Fruit fly (Drosophila melanogaster) whole organism, embryonic: Measurements from ENCODE around the gene CG1998.
A peak's percentile ranks its signal among the peaks of the same experiment; 100 is the strongest.

ENCODE experiments used
- Aef1 ChIP-seq: fragments of 200-800 bp; sonication (Bioruptor generic); IDR thresholded peaks from 3 replicates; pipeline ENCODE4 v1.3.6; 2022; ENCODE audit warnings: missing biosample characterization, missing genetic modification characterization
- Antp ChIP-seq: fragments of 200-800 bp; sonication (Bioruptor generic); optimal IDR thresholded peaks from 3 replicates; lab custom pipeline; 2016; ENCODE audit warnings: missing biosample characterization, missing genetic modification characterization
- Atf3 ChIP-seq: fragments of 200-800 bp; sonication (Bioruptor generic); optimal IDR thresholded peaks from 3 replicates; lab custom pipeline; 2016; ENCODE audit warnings: missing biosample characterization, missing genetic modification characterization
- Awh ChIP-seq: fragments of 200-800 bp; sonication (Bioruptor generic); IDR thresholded peaks from 2 replicates; pipeline ENCODE4, ENCODE4 v1.3.6; 2022; ENCODE audit warnings: missing biosample characterization, missing genetic modification characterization
- B-H2 ChIP-seq: fragments of 200-800 bp; sonication (Bioruptor generic); optimal IDR thresholded peaks from 2 replicates; lab custom pipeline; 2018; ENCODE audit warnings: missing biosample characterization, mild to moderate bottlenecking, missing genetic modification characterization
- CG10366 ChIP-seq: fragments of 200-800 bp; sonication (Bioruptor generic); IDR thresholded peaks from 2 replicates; pipeline ENCODE4 v1.3.6; 2022; ENCODE audit warnings: missing biosample characterization, missing genetic modification characterization
- CG10462 ChIP-seq: fragments of 200-800 bp; sonication (Bioruptor generic); optimal IDR thresholded peaks from 2 replicates; lab custom pipeline; 2016; ENCODE audit warnings: missing biosample characterization, missing genetic modification characterization
- CG10543 ChIP-seq: fragments of 200-800 bp; sonication (Bioruptor generic); optimal IDR thresholded peaks from 3 replicates; lab custom pipeline; 2017; ENCODE audit warnings: missing biosample characterization, mild to moderate bottlenecking, missing genetic modification characterization, moderate library complexity
- CG11696 ChIP-seq: fragments of 200-800 bp; sonication (Bioruptor generic); IDR thresholded peaks from 2 replicates; pipeline ENCODE4 v1.3.6; 2022; ENCODE audit warnings: missing biosample characterization, missing genetic modification characterization
- CG12071 ChIP-seq: fragments of 200-800 bp; sonication (Bioruptor generic); optimal IDR thresholded peaks from 3 replicates; lab custom pipeline; 2018; ENCODE audit warnings: missing biosample characterization, mild to moderate bottlenecking, missing genetic modification characterization
- CG13296 ChIP-seq: fragments of 200-800 bp; sonication (Bioruptor generic); optimal IDR thresholded peaks from 3 replicates; lab custom pipeline; 2018; ENCODE audit warnings: missing biosample characterization, mild to moderate bottlenecking, missing genetic modification characterization
- CG15601 ChIP-seq: fragments of 200-800 bp; sonication (Bioruptor generic); optimal IDR thresholded peaks from 3 replicates; lab custom pipeline; 2019; ENCODE audit warnings: missing biosample characterization, mild to moderate bottlenecking, missing genetic modification characterization, moderate library complexity
- CG17361 ChIP-seq: fragments of 200-800 bp; sonication (Bioruptor generic); IDR thresholded peaks from 3 replicates; pipeline ENCODE4 v1.3.6; 2022; ENCODE audit warnings: missing biosample characterization, missing genetic modification characterization
- CG18619 ChIP-seq: fragments of 200-800 bp; sonication (Bioruptor generic); optimal IDR thresholded peaks from 3 replicates; lab custom pipeline; 2017; ENCODE audit warnings: missing biosample characterization, mild to moderate bottlenecking, missing genetic modification characterization
- CG2199 ChIP-seq: fragments of 200-800 bp; sonication (Bioruptor generic); IDR thresholded peaks from 3 replicates; pipeline ENCODE4 v1.3.6; 2022; ENCODE audit warnings: missing biosample characterization, missing genetic modification characterization
- CG30020 ChIP-seq: fragments of 200-800 bp; optimal IDR thresholded peaks from 2 replicates; lab custom pipeline; 2019; ENCODE audit warnings: missing biosample characterization, mild to moderate bottlenecking, missing genetic modification characterization, moderate library complexity
- CG34376 ChIP-seq: fragments of 200-800 bp; sonication (Bioruptor generic); optimal IDR thresholded peaks from 2 replicates; lab custom pipeline; 2018; ENCODE audit warnings: missing biosample characterization, mild to moderate bottlenecking, missing genetic modification characterization
- CG6689 ChIP-seq: fragments of 200-800 bp; sonication (Bioruptor generic); IDR thresholded peaks from 2 replicates; pipeline ENCODE4 v1.3.6; 2022; ENCODE audit warnings: missing biosample characterization, missing genetic modification characterization
- CG6791 ChIP-seq: fragments of 200-800 bp; sonication (Bioruptor generic); IDR thresholded peaks from 3 replicates; pipeline ENCODE4 v1.3.6; 2022; ENCODE audit warnings: missing biosample characterization, missing genetic modification characterization; ENCODE audit not compliant: partially characterized antibody
- CG7271 ChIP-seq: fragments of 200-800 bp; sonication (Bioruptor generic); optimal IDR thresholded peaks from 2 replicates; lab custom pipeline; 2018; ENCODE audit warnings: missing biosample characterization, mild to moderate bottlenecking, missing genetic modification characterization, moderate library complexity
- Dbx ChIP-seq: fragments of 200-800 bp; sonication (Bioruptor generic); IDR thresholded peaks from 3 replicates; pipeline ENCODE4 v1.3.6; 2022; ENCODE audit warnings: missing biosample characterization, missing genetic modification characterization
- Dip2 ChIP-seq: fragments of 200-800 bp; sonication (Bioruptor generic); IDR thresholded peaks from 2 replicates; pipeline ENCODE4 v1.3.6; 2022; ENCODE audit warnings: missing biosample characterization, missing genetic modification characterization
- ERR ChIP-seq: fragments of 200-800 bp; sonication (Bioruptor generic); optimal IDR thresholded peaks from 2 replicates; lab custom pipeline; 2016; ENCODE audit warnings: missing biosample characterization, missing genetic modification characterization
- GATAe ChIP-seq: fragments of 200-800 bp; sonication (Bioruptor generic); conservative IDR thresholded peaks from 2 replicates; pipeline ENCODE4 v1.3.6; 2022; ENCODE audit warnings: missing biosample characterization, missing genetic modification characterization
- Hr3 ChIP-seq: fragments of 200-800 bp; sonication (Bioruptor generic); optimal IDR thresholded peaks from 3 replicates; lab custom pipeline; 2016; ENCODE audit warnings: missing biosample characterization, missing genetic modification characterization
- Hr39 ChIP-seq: fragments of >200 bp; optimal IDR thresholded peaks from 2 replicates; lab custom pipeline; 2017
- NC2α ChIP-seq: fragments of 200-800 bp; sonication (Bioruptor generic); optimal IDR thresholded peaks from 2 replicates; lab custom pipeline; 2016; ENCODE audit warnings: missing biosample characterization, missing genetic modification characterization
- PHDP ChIP-seq: fragments of 200-800 bp; sonication (Bioruptor generic); optimal IDR thresholded peaks from 3 replicates; lab custom pipeline; 2018; ENCODE audit warnings: missing biosample characterization, mild to moderate bottlenecking, missing genetic modification characterization, moderate library complexity
- az2 ChIP-seq: fragments of 200-800 bp; sonication (Bioruptor generic); optimal IDR thresholded peaks from 3 replicates; lab custom pipeline; 2016; ENCODE audit warnings: missing biosample characterization, missing genetic modification characterization
- chinmo ChIP-seq: fragments of 200-800 bp; sonication (Bioruptor generic); IDR thresholded peaks from 4 replicates; pipeline ENCODE4 v1.3.6; 2022; ENCODE audit warnings: missing biosample characterization, missing genetic modification characterization; ENCODE audit not compliant: partially characterized antibody
- chm ChIP-seq: fragments of 200-800 bp; sonication (Bioruptor generic); IDR thresholded peaks from 2 replicates; pipeline ENCODE4 v1.3.6; 2022; ENCODE audit warnings: missing biosample characterization, missing genetic modification characterization
- crp ChIP-seq, 2 experiments: fragments of 200-800 bp; sonication (Bioruptor generic); optimal IDR thresholded peaks; 2 replicates in 1 of 2; 3 replicates in 1 of 2; lab custom pipeline; 2017; ENCODE audit warnings: missing biosample characterization in 2 of 2, missing genetic modification characterization in 2 of 2, mild to moderate bottlenecking in 1 of 2, moderate library complexity in 1 of 2
- danr ChIP-seq: fragments of 200-800 bp; sonication (Bioruptor generic); IDR thresholded peaks from 2 replicates; pipeline ENCODE4 v1.3.6; 2022; ENCODE audit warnings: missing biosample characterization, missing genetic modification characterization
- dmrt99B ChIP-seq: fragments of 200-800 bp; sonication (Bioruptor generic); optimal IDR thresholded peaks from 2 replicates; lab custom pipeline; 2018; ENCODE audit warnings: missing biosample characterization, mild to moderate bottlenecking, missing genetic modification characterization, moderate library complexity
- esg ChIP-seq: fragments of 200-800 bp; sonication (Bioruptor generic); conservative IDR thresholded peaks from 2 replicates; pipeline ENCODE4 v1.3.6; 2022; ENCODE audit warnings: missing biosample characterization, missing genetic modification characterization
- eyg ChIP-seq: fragments of 200-800 bp; sonication (Bioruptor generic); optimal IDR thresholded peaks from 3 replicates; lab custom pipeline; 2016; ENCODE audit warnings: missing biosample characterization, missing genetic modification characterization
- fd64A ChIP-seq: fragments of 200-800 bp; sonication (Bioruptor generic); optimal IDR thresholded peaks from 3 replicates; lab custom pipeline; 2018; ENCODE audit warnings: missing biosample characterization, mild to moderate bottlenecking, missing genetic modification characterization
- gcm2 ChIP-seq: fragments of 200-800 bp; sonication (Bioruptor generic); optimal IDR thresholded peaks from 2 replicates; lab custom pipeline; 2016; ENCODE audit warnings: missing biosample characterization, missing genetic modification characterization
- grau ChIP-seq: fragments of 200-800 bp; optimal IDR thresholded peaks from 3 replicates; lab custom pipeline; 2019; ENCODE audit warnings: missing biosample characterization, mild to moderate bottlenecking, missing genetic modification characterization, moderate library complexity
- grn ChIP-seq: fragments of 200-800 bp; sonication (Bioruptor generic); optimal IDR thresholded peaks from 3 replicates; lab custom pipeline; 2017; ENCODE audit warnings: missing biosample characterization, missing genetic modification characterization
- jigr1 ChIP-seq: fragments of 200-800 bp; sonication (Bioruptor generic); IDR thresholded peaks from 3 replicates; pipeline ENCODE4 v1.3.6; 2022; ENCODE audit warnings: missing biosample characterization, missing genetic modification characterization
- mam ChIP-seq: fragments of 200-800 bp; sonication (Bioruptor generic); optimal IDR thresholded peaks from 3 replicates; lab custom pipeline; 2016; ENCODE audit warnings: missing biosample characterization, missing genetic modification characterization
- mirr ChIP-seq: fragments of 200-800 bp; sonication (Bioruptor generic); optimal IDR thresholded peaks from 3 replicates; lab custom pipeline; 2018; ENCODE audit warnings: missing biosample characterization, mild to moderate bottlenecking, missing genetic modification characterization
- otp ChIP-seq: fragments of 200-800 bp; sonication (Bioruptor generic); IDR thresholded peaks from 3 replicates; pipeline ENCODE4, ENCODE4 v1.3.6; 2022; ENCODE audit warnings: missing biosample characterization, missing genetic modification characterization
- rib ChIP-seq: fragments of 200-800 bp; sonication (Bioruptor generic); IDR thresholded peaks from 2 replicates; pipeline ENCODE4 v1.3.6; 2022; ENCODE audit warnings: missing biosample characterization, missing genetic modification characterization
- salm ChIP-seq: fragments of 200-800 bp; sonication (Bioruptor generic); optimal IDR thresholded peaks from 2 replicates; lab custom pipeline; 2018; ENCODE audit warnings: missing biosample characterization, mild to moderate bottlenecking, missing genetic modification characterization
- sd ChIP-seq: fragments of 200-800 bp; sonication (Bioruptor generic); optimal IDR thresholded peaks from 3 replicates; lab custom pipeline; 2018; ENCODE audit warnings: missing biosample characterization, mild to moderate bottlenecking, missing genetic modification characterization, moderate library complexity
- slbo ChIP-seq: fragments of 200-800 bp; sonication (Bioruptor generic); IDR thresholded peaks from 2 replicates; pipeline ENCODE4 v1.3.6; 2022; ENCODE audit warnings: missing biosample characterization, missing genetic modification characterization
- sug ChIP-seq: fragments of 200-800 bp; optimal IDR thresholded peaks from 2 replicates; lab custom pipeline; 2019; ENCODE audit warnings: missing biosample characterization, mild to moderate bottlenecking, missing genetic modification characterization, moderate library complexity
- yki ChIP-seq: fragments of >200 bp; optimal IDR thresholded peaks from 3 replicates; lab custom pipeline; 2018

CG1998 gene

dm6 chrX:13403962-13404830 lies 8.7 kb downstream of the CG1998 start, which contains the start of gene GstT4 (continued):
- TF ChIP-seq Dbx (GFP tag; lab: Robert Waterston, UW), result peak; percentile 72
- no peak for TF ChIP-seq salm
- peak; percentile 9 for TF ChIP-seq grau (tag; lab: Kevin White, UChicago)
- TF ChIP-seq CG10462 (GFP tag; lab: Kevin White, UChicago), result no peak
- no peak for TF ChIP-seq grn (GFP tag; lab: Kevin White, UChicago)
- TF ChIP-seq CG15601 (tag; lab: Kevin White, UChicago), result no peak
- no peak for TF ChIP-seq yki (lab: Kevin White, UChicago)
- no peak for TF ChIP-seq crp (GFP tag; optimal IDR thresholded peaks at IDR 0.05; lab: Kevin White, UChicago)
- TF ChIP-seq Atf3 (GFP tag; lab: Kevin White, UChicago), result peak; percentile 7
- peak; percentile 56 for TF ChIP-seq rib (GFP tag; lab: Robert Waterston, UW)
- peak; percentile 30 for TF ChIP-seq CG12071 (GFP tag; lab: Kevin White, UChicago)
- no peak for TF ChIP-seq Hr39
- peak; percentile 55 for TF ChIP-seq CG18619
- peak; percentile 100 for TF ChIP-seq chinmo (GFP tag; lab: Robert Waterston, UW)
- peak; percentile 6 for TF ChIP-seq NC2α (GFP tag; lab: Kevin White, UChicago)
- TF ChIP-seq danr (GFP tag; lab: Robert Waterston, UW), result no peak; the same call in 1 of the 2 replicates
- TF ChIP-seq eyg, result peak; percentile 4
- TF ChIP-seq PHDP (tag; lab: Kevin White, UChicago), result no peak
- TF ChIP-seq slbo, result peak; percentile 79
- TF ChIP-seq jigr1 (GFP tag; lab: Robert Waterston, UW), result peak; percentile 46; the same call in 2 of the 3 replicates
- peak; percentile 42 for TF ChIP-seq Hr3
- peak; percentile 59; the same call in 1 of the 2 replicates for TF ChIP-seq Awh (GFP tag; lab: Robert Waterston, UW)
- peak; percentile 81 for TF ChIP-seq CG17361 (GFP tag; lab: Robert Waterston, UW)
- TF ChIP-seq esg (GFP tag; lab: Robert Waterston, UW), result peak; percentile 17; the same call in 1 of the 2 replicates
- peak; percentile 69; the same call in 2 of the 3 replicates for TF ChIP-seq Aef1 (GFP tag; lab: Robert Waterston, UW)
- TF ChIP-seq gcm2 (GFP tag; lab: Kevin White, UChicago), result no peak
- 0 out of 3 replicates have a peak, but pooled peaks have one; percentile 34 for TF ChIP-seq otp (GFP tag; lab: Robert Waterston, UW)
- peak; percentile 64 for TF ChIP-seq Antp
- TF ChIP-seq CG7271, result no peak
- no peak for TF ChIP-seq Dip2
- peak; percentile 39 for TF ChIP-seq az2
- TF ChIP-seq CG30020 (tag; lab: Kevin White, UChicago), result peak; percentile 11
- peak; percentile 49 for TF ChIP-seq ERR (GFP tag; lab: Kevin White, UChicago)
- TF ChIP-seq CG6791 (GFP tag; lab: Robert Waterston, UW), result no peak
- TF ChIP-seq CG10366 (GFP tag; lab: Robert Waterston, UW), result peak; percentile 63

- TF ChIP-seq mirr (GFP tag; lab: Kevin White, UChicago) (peak; percentile 87), fd64A (GFP tag; lab: Kevin White, UChicago) (peak; percentile 26), CG6689 (GFP tag; lab: Robert Waterston, UW) (no peak), sug (tag; lab: Kevin White, UChicago) (peak; percentile 81), CG2199 (0 out of 3 replicates have a peak, but pooled peaks have one; percentile 24), chm (GFP tag; lab: Robert Waterston, UW) (0 out of 2 replicates have a peak, but pooled peaks have one; percentile 21), mam (GFP tag; lab: Kevin White, UChicago) (no peak), dmrt99B (tag; lab: Kevin White, UChicago) (no peak), danr (GFP tag; lab: Robert Waterston, UW) (no peak), B-H2 (GFP tag; lab: Kevin White, UChicago) (peak; percentile 32), CG13296 (GFP tag; lab: Kevin White, UChicago) (peak; percentile 32), chinmo (GFP tag; lab: Robert Waterston, UW) (0 out of 4 replicates have a peak, but pooled peaks have one; percentile 8), CG11696 (GFP tag; lab: Robert Waterston, UW) (no peak), Aef1 (GFP tag; lab: Robert Waterston, UW) (no peak), CG34376 (peak; percentile 90), sd (tag; lab: Kevin White, UChicago) (peak; percentile 70), GATAe (GFP tag; lab: Robert Waterston, UW) (peak; percentile 55), CG10543 (peak; percentile 79)
Observed at dm6 chrX:13403553-13403952, 9.3 kb downstream of the CG1998 start.
